Worm (Caenorhabditis elegans) whole organism, young adult: ENCODE measurements around the gene eelo-2.

Experiments
- B0261.1 ChIP-seq: sonication (generic microtip); optimal IDR thresholded peaks from 2 replicates; lab custom pipeline; 2016; ENCODE audit warnings: mild to moderate bottlenecking, missing genetic modification characterization, moderate library complexity, missing compliant biosample characterization
- C06A6.2 ChIP-seq: fragments of 200-800 bp; sonication (Bioruptor generic); conservative IDR thresholded peaks from 2 replicates; pipeline ENCODE4 v1.3.6; 2022; ENCODE audit warnings: missing genetic modification characterization, missing compliant biosample characterization
- F22D6.2 ChIP-seq: sonication (generic microtip); optimal IDR thresholded peaks from 2 replicates; lab custom pipeline; 2016; ENCODE audit warnings: mild to moderate bottlenecking, missing genetic modification characterization, missing compliant biosample characterization
- F33H1.4 ChIP-seq: fragments of 200-800 bp; sonication (Bioruptor generic); IDR thresholded peaks from 2 replicates; pipeline ENCODE4 v1.3.6; 2022; ENCODE audit warnings: missing genetic modification reagents, missing genetic modification characterization, missing compliant biosample characterization
- F39B2.1 ChIP-seq: fragments of 200-800 bp; sonication (Bioruptor generic); IDR thresholded peaks from 2 replicates; pipeline ENCODE4 v1.3.6; 2022; ENCODE audit warnings: missing genetic modification reagents, missing genetic modification characterization, missing compliant biosample characterization
- F55B11.4 ChIP-seq: sonication (generic microtip); optimal IDR thresholded peaks from 2 replicates; lab custom pipeline; 2016; ENCODE audit warnings: missing compliant biosample characterization, missing genetic modification characterization, borderline replicate concordance; ENCODE audit not compliant: insufficient read depth
- F57C9.4 ChIP-seq: sonication (generic microtip); optimal IDR thresholded peaks from 2 replicates; lab custom pipeline; 2017; ENCODE audit warnings: mild to moderate bottlenecking, missing genetic modification characterization, missing compliant biosample characterization
- K12H6.12 ChIP-seq: fragments of 200-800 bp; sonication (Bioruptor generic); optimal IDR thresholded peaks from 2 replicates; lab custom pipeline; 2018; ENCODE audit warnings: mild to moderate bottlenecking, missing genetic modification characterization, missing compliant biosample characterization
- T07F8.4 ChIP-seq: sonication (generic microtip); optimal IDR thresholded peaks from 2 replicates; lab custom pipeline; 2016; ENCODE audit warnings: mild to moderate bottlenecking, missing genetic modification characterization, moderate library complexity, missing compliant biosample characterization
- ama-1 ChIP-seq, 3 experiments: fragments of 150-350 bp in 1 of 3; sonication (generic microtip) in 2 of 3; optimal IDR thresholded peaks; 2 replicates each; lab custom pipeline; 2014 to 2018; ENCODE audit warnings: missing biosample characterization in 2 of 3, missing genetic modification characterization in 2 of 3, missing genetic modification reagents in 2 of 3
- attf-6 ChIP-seq: fragments of 200-800 bp; sonication (Bioruptor generic); IDR thresholded peaks from 2 replicates; pipeline ENCODE4 v1.3.6; 2022; ENCODE audit warnings: missing genetic modification reagents, missing genetic modification characterization, missing compliant biosample characterization
- bed-1 ChIP-seq: fragments of 200-800 bp; sonication (Bioruptor generic); IDR thresholded peaks from 2 replicates; pipeline ENCODE4 v1.3.6; 2022; ENCODE audit warnings: missing genetic modification reagents, missing genetic modification characterization, missing compliant biosample characterization
- ceh-40 ChIP-seq: fragments of 200-800 bp; sonication (Bioruptor generic); IDR thresholded peaks from 2 replicates; pipeline ENCODE4 v1.3.6; 2022; ENCODE audit warnings: missing genetic modification characterization, missing compliant biosample characterization
- ceh-79 ChIP-seq: sonication (generic microtip); optimal IDR thresholded peaks from 2 replicates; lab custom pipeline; 2017; ENCODE audit warnings: mild to moderate bottlenecking, missing genetic modification characterization, missing compliant biosample characterization
- ceh-91 ChIP-seq: fragments of 200-800 bp; sonication (Bioruptor generic); IDR thresholded peaks from 2 replicates; pipeline ENCODE4 v1.3.6; 2022; ENCODE audit warnings: missing genetic modification reagents, missing genetic modification characterization, missing compliant biosample characterization
- chd-7 ChIP-seq: sonication (generic microtip); optimal IDR thresholded peaks from 2 replicates; lab custom pipeline; 2016; ENCODE audit warnings: mild to moderate bottlenecking, missing genetic modification characterization, moderate library complexity, missing compliant biosample characterization
- die-1 ChIP-seq: sonication (generic microtip); optimal IDR thresholded peaks from 2 replicates; lab custom pipeline; 2016; ENCODE audit warnings: missing genotype, mild to moderate bottlenecking, missing genetic modification characterization, missing compliant biosample characterization
- dox-1 ChIP-seq: fragments of 200-800 bp; sonication (Bioruptor generic); IDR thresholded peaks from 2 replicates; pipeline ENCODE4 v1.3.6; 2022; ENCODE audit warnings: missing genetic modification reagents, missing genetic modification characterization, missing compliant biosample characterization
- dpff-1 ChIP-seq: sonication (generic microtip); optimal IDR thresholded peaks from 2 replicates; lab custom pipeline; 2017; ENCODE audit warnings: mild to moderate bottlenecking, missing genetic modification characterization, missing compliant biosample characterization
- efl-1 ChIP-seq: fragments of 150-350 bp; optimal IDR thresholded peaks from 2 replicates; lab custom pipeline; 2014; ENCODE audit warnings: missing biosample characterization, missing genetic modification reagents, missing genetic modification characterization
- egrh-3 ChIP-seq: fragments of 200-800 bp; sonication (Bioruptor generic); IDR thresholded peaks from 2 replicates; pipeline ENCODE4 v1.3.6; 2022; ENCODE audit warnings: missing genetic modification reagents, missing genetic modification characterization, missing compliant biosample characterization
- fkh-3 ChIP-seq: sonication (generic microtip); optimal IDR thresholded peaks from 2 replicates; lab custom pipeline; 2016; ENCODE audit warnings: mild to moderate bottlenecking, missing genetic modification characterization, missing compliant biosample characterization
- hlh-26 ChIP-seq: fragments of 200-800 bp; sonication (Bioruptor generic); conservative IDR thresholded peaks from 2 replicates; pipeline ENCODE4 v1.3.6; 2022; ENCODE audit warnings: missing genetic modification reagents, missing genetic modification characterization, missing compliant biosample characterization
- hrde-1 ChIP-seq: sonication (generic microtip); optimal IDR thresholded peaks from 2 replicates; lab custom pipeline; 2016; ENCODE audit warnings: missing genetic modification characterization, mild to moderate bottlenecking, missing compliant biosample characterization, moderate library complexity, missing genotype, missing genetic modification reagents, borderline replicate concordance
- let-526 ChIP-seq: fragments of 200-800 bp; sonication (Bioruptor generic); IDR thresholded peaks from 2 replicates; pipeline ENCODE4 v1.3.6; 2022; ENCODE audit warnings: missing genetic modification reagents, missing genetic modification characterization, missing compliant biosample characterization
- let-607 ChIP-seq, 2 experiments: fragments of 200-800 bp in 1 of 2; sonication (Bioruptor generic) in 1 of 2; sonication (generic microtip) in 1 of 2; optimal IDR thresholded peaks; 2 replicates each; lab custom pipeline; 2016 to 2018; ENCODE audit warnings: mild to moderate bottlenecking in 2 of 2, missing compliant biosample characterization in 2 of 2, missing genetic modification characterization in 2 of 2, moderate library complexity in 2 of 2, missing genotype in 1 of 2
- lin-40 ChIP-seq: sonication (generic microtip); optimal IDR thresholded peaks from 2 replicates; lab custom pipeline; 2016; ENCODE audit warnings: missing genetic modification characterization, mild to moderate bottlenecking, missing compliant biosample characterization, missing genotype, missing genetic modification reagents
- lin-54 ChIP-seq: fragments of 200-800 bp; sonication (Bioruptor generic); optimal IDR thresholded peaks from 2 replicates; lab custom pipeline; 2018; ENCODE audit warnings: mild to moderate bottlenecking, missing genetic modification characterization, missing compliant biosample characterization
- lsy-27 ChIP-seq: sonication (generic microtip); optimal IDR thresholded peaks from 2 replicates; lab custom pipeline; 2017; ENCODE audit warnings: missing genetic modification characterization, mild to moderate bottlenecking, missing compliant biosample characterization, antibody characterized with exemption, missing genotype, borderline replicate concordance; ENCODE audit not compliant: insufficient read depth
- mcd-1 ChIP-seq: fragments of 200-800 bp; sonication (Bioruptor generic); IDR thresholded peaks from 2 replicates; pipeline ENCODE4 v1.3.6; 2022; ENCODE audit warnings: missing genetic modification reagents, missing genetic modification characterization, missing compliant biosample characterization
- mes-4 ChIP-seq: sonication (generic microtip); optimal IDR thresholded peaks from 2 replicates; lab custom pipeline; 2016; ENCODE audit warnings: missing genotype, missing genetic modification characterization, missing compliant biosample characterization
- mxl-1 ChIP-seq: sonication (generic microtip); optimal IDR thresholded peaks from 2 replicates; lab custom pipeline; 2016; ENCODE audit warnings: missing genetic modification characterization, missing compliant biosample characterization
- nfya-2 ChIP-seq: fragments of 200-800 bp; sonication (Bioruptor generic); IDR thresholded peaks from 2 replicates; pipeline ENCODE4 v1.3.6; 2022; ENCODE audit warnings: missing genetic modification reagents, missing genetic modification characterization, missing compliant biosample characterization
- nhr-179 ChIP-seq: sonication (generic microtip); optimal IDR thresholded peaks from 2 replicates; lab custom pipeline; 2016; ENCODE audit warnings: mild to moderate bottlenecking, missing genetic modification characterization, missing compliant biosample characterization
- nhr-27 ChIP-seq: fragments of 200-800 bp; sonication (Bioruptor generic); optimal IDR thresholded peaks from 2 replicates; lab custom pipeline; 2018; ENCODE audit warnings: mild to moderate bottlenecking, missing genetic modification characterization, moderate library complexity, missing compliant biosample characterization
- nhr-90 ChIP-seq: sonication (generic microtip); optimal IDR thresholded peaks from 2 replicates; lab custom pipeline; 2016; ENCODE audit warnings: missing genotype, mild to moderate bottlenecking, missing genetic modification characterization, missing compliant biosample characterization
- rpc-1 ChIP-seq, 2 experiments: fragments of 150-350 bp in 1 of 2; sonication (generic microtip) in 1 of 2; optimal IDR thresholded peaks; 2 replicates each; lab custom pipeline; 2014 to 2018; ENCODE audit warnings: missing biosample characterization in 1 of 2, missing genetic modification characterization in 1 of 2, missing genetic modification reagents in 1 of 2, missing genotype in 1 of 2
- snpc-1.1 ChIP-seq: sonication (generic microtip); optimal IDR thresholded peaks from 2 replicates; lab custom pipeline; 2017; ENCODE audit warnings: missing genetic modification characterization, mild to moderate bottlenecking, missing compliant biosample characterization, antibody characterized with exemption, moderate library complexity, missing genotype, missing genetic modification reagents; ENCODE audit not compliant: insufficient read depth
- snpc-4 ChIP-seq, 5 experiments: fragments of 150-350 bp in 1 of 5; sonication (generic microtip) in 4 of 5; optimal IDR thresholded peaks; 2 replicates each; lab custom pipeline; 2014 to 2018; ENCODE audit warnings: missing genetic modification characterization in 5 of 5, missing biosample characterization in 3 of 5, antibody characterized with exemption in 2 of 5, mild to moderate bottlenecking in 2 of 5, missing compliant biosample characterization in 2 of 5, missing genotype in 2 of 5, moderate library complexity in 2 of 5, missing genetic modification reagents in 1 of 5
- tbx-9 ChIP-seq: sonication (generic microtip); optimal IDR thresholded peaks from 2 replicates; lab custom pipeline; 2016; ENCODE audit warnings: borderline replicate concordance, missing genetic modification characterization, inconsistent platforms, missing compliant biosample characterization
- tlf-1 ChIP-seq: fragments of 200-800 bp; sonication (Bioruptor generic); optimal IDR thresholded peaks from 2 replicates; lab custom pipeline; 2018; ENCODE audit warnings: mild to moderate bottlenecking, missing genetic modification characterization, missing compliant biosample characterization
- xnd-1 ChIP-seq: sonication (generic microtip); optimal IDR thresholded peaks from 2 replicates; lab custom pipeline; 2016; ENCODE audit warnings: missing genotype, missing genetic modification reagents, missing genetic modification characterization, missing compliant biosample characterization
- zim-3 ChIP-seq: sonication (generic microtip); optimal IDR thresholded peaks from 2 replicates; lab custom pipeline; 2017; ENCODE audit warnings: mild to moderate bottlenecking, missing genetic modification characterization, moderate library complexity, missing compliant biosample characterization
- ztf-18 ChIP-seq: sonication (generic microtip); optimal IDR thresholded peaks from 2 replicates; lab custom pipeline; 2016; ENCODE audit warnings: missing genotype, mild to moderate bottlenecking, missing genetic modification characterization, missing compliant biosample characterization
- ztf-25 ChIP-seq: fragments of 200-800 bp; sonication (Bioruptor generic); IDR thresholded peaks from 2 replicates; pipeline ENCODE4 v1.3.6; 2022; ENCODE audit warnings: missing genetic modification reagents, missing genetic modification characterization, missing compliant biosample characterization
- ztf-26 ChIP-seq: sonication (generic microtip); optimal IDR thresholded peaks from 2 replicates; lab custom pipeline; 2017; ENCODE audit warnings: missing genetic modification characterization, missing compliant biosample characterization
- ztf-28 ChIP-seq: fragments of 200-800 bp; sonication (Bioruptor generic); IDR thresholded peaks from 2 replicates; pipeline ENCODE4 v1.3.6; 2022; ENCODE audit warnings: missing genetic modification reagents, missing genetic modification characterization, missing compliant biosample characterization

eelo-2 gene

DNA sequence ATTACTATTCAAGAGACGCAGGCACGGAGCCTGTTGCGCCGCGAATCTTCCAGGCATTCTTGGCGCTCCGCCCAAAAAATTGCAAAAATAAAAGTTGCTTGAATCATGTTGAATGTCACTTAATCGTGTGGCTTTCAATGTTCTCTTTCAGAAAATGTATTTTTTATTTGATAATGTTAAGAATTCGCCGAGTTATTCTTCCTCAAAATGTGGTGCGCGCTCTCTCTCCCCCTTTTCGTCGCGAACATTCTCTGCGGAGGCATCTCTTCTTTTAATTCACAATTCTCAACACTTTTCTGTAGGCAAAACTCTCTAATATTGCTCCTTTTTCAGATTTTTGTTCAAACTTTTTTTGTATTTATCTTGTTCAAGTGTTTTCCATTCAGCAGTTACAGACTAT, 28.4 kb downstream of the eelo-2 start:
- TF ChIP-seq xnd-1 (peak; percentile 57), attf-6 (GFP tag; lab: Robert Waterston, UW) (peak; percentile 90), ceh-40 (GFP tag; lab: Robert Waterston, UW) (peak; percentile 71; the same call in 1 of the 2 replicates), tlf-1 (peak; percentile 99), lin-40 (tag; lab: Kevin White, UChicago) (peak; percentile 99), dox-1 (GFP tag; lab: Robert Waterston, UW) (peak; percentile 96), K12H6.12 (tag; lab: Kevin White, UChicago) (peak; percentile 99), F57C9.4 (tag; lab: Kevin White, UChicago) (no peak), dpff-1 (tag; lab: Kevin White, UChicago) (peak; percentile 91), bed-1 (GFP tag; lab: Robert Waterston, UW) (no peak), nhr-179 (tag; lab: Kevin White, UChicago) (no peak), zim-3 (peak; percentile 95), C06A6.2 (GFP tag; lab: Robert Waterston, UW) (peak; percentile 91), die-1 (tag; lab: Kevin White, UChicago) (peak; percentile 24), hrde-1 (peak; percentile 74), nhr-90 (tag; lab: Kevin White, UChicago) (peak; percentile 64), F39B2.1 (no peak), ztf-18 (tag; lab: Kevin White, UChicago) (peak; percentile 78), F55B11.4 (tag; lab: Kevin White, UChicago) (no peak), lsy-27 (peak; percentile 1), let-607 (tag; optimal IDR thresholded peaks at IDR 0.05; lab: Kevin White, UChicago) (peak; percentile 82 to 91), snpc-4 (GFP tag; optimal IDR thresholded peaks at IDR 0.05; lab: Kevin White, UChicago) (peak; percentile 79), snpc-4 (tag; optimal IDR thresholded peaks at IDR 0.05; lab: Kevin White, UChicago) (peak; percentile 82 to 94 (median 86)), ztf-28 (GFP tag; lab: Robert Waterston, UW) (peak; percentile 92), ceh-79 (tag; lab: Kevin White, UChicago) (peak; percentile 79), mes-4 (tag; lab: Kevin White, UChicago) (no peak), efl-1 (peak; percentile 65), nfya-2 (GFP tag; lab: Robert Waterston, UW) (no peak), ceh-91 (GFP tag; lab: Robert Waterston, UW) (peak; percentile 92), let-526 (peak; percentile 98), ztf-26 (tag; lab: Kevin White, UChicago) (peak; percentile 97), ama-1 (optimal IDR thresholded peaks at IDR 0.05; lab: Kevin White, UChicago) (peak; percentile 44), ama-1 (GFP tag; optimal IDR thresholded peaks at IDR 0.05; lab: Kevin White, UChicago) (peak in 1 of 2 experiments; percentile 74), rpc-1 (optimal IDR thresholded peaks at IDR 0.05; lab: Kevin White, UChicago) (peak; percentile 80), rpc-1 (tag; optimal IDR thresholded peaks at IDR 0.05; lab: Kevin White, UChicago) (no peak), fkh-3 (no peak), F33H1.4 (peak; percentile 73), snpc-1.1 (tag; lab: Kevin White, UChicago) (no peak), T07F8.4 (tag; lab: Kevin White, UChicago) (no peak), nhr-27 (tag; lab: Kevin White, UChicago) (peak; percentile 29), ztf-25 (GFP tag; lab: Robert Waterston, UW) (0 out of 2 replicates have a peak, but pooled peaks have one; percentile 33), hlh-26 (GFP tag; lab: Robert Waterston, UW) (no peak), egrh-3 (GFP tag; lab: Robert Waterston, UW) (peak; percentile 88), mxl-1 (tag; lab: Kevin White, UChicago) (no peak), mcd-1 (GFP tag; lab: Robert Waterston, UW) (peak; percentile 92), chd-7 (peak; percentile 97), lin-54 (GFP tag; lab: Kevin White, UChicago) (peak; percentile 93), B0261.1 (peak; percentile 42), tbx-9 (peak; percentile 35), F22D6.2 (tag; lab: Kevin White, UChicago) (peak; percentile 85)
